Fruit fly (Drosophila melanogaster) whole organism, embryonic: ENCODE data around the gene Gr36a.

Source experiments
- C15 ChIP-seq: fragments of 200-800 bp; sonication (Bioruptor generic); IDR thresholded peaks from 3 replicates; pipeline ENCODE4 v1.3.6; 2022; ENCODE audit warnings: missing biosample characterization, missing genetic modification characterization
- CG10274 ChIP-seq: fragments of 200-800 bp; sonication (Bioruptor generic); optimal IDR thresholded peaks from 3 replicates; lab custom pipeline; 2017; ENCODE audit warnings: missing biosample characterization, mild to moderate bottlenecking, missing genetic modification characterization
- CG10565 ChIP-seq: fragments of 200-800 bp; sonication (Bioruptor generic); optimal IDR thresholded peaks from 3 replicates; lab custom pipeline; 2016; ENCODE audit warnings: missing biosample characterization, mild to moderate bottlenecking, missing genetic modification characterization
- CG10979 ChIP-seq: fragments of 200-800 bp; sonication (Bioruptor generic); optimal IDR thresholded peaks from 2 replicates; lab custom pipeline; 2018; ENCODE audit warnings: missing biosample characterization, mild to moderate bottlenecking, missing genetic modification characterization, moderate library complexity
- CG11398 ChIP-seq: fragments of 200-800 bp; sonication (Bioruptor generic); optimal IDR thresholded peaks from 2 replicates; lab custom pipeline; 2016; ENCODE audit warnings: missing biosample characterization, missing genetic modification characterization
- CG12219 ChIP-seq: fragments of 200-800 bp; sonication (Bioruptor generic); optimal IDR thresholded peaks from 3 replicates; lab custom pipeline; 2018; ENCODE audit warnings: missing biosample characterization, mild to moderate bottlenecking, missing genetic modification characterization
- CG12659 ChIP-seq: fragments of 200-800 bp; sonication (Bioruptor generic); optimal IDR thresholded peaks from 3 replicates; lab custom pipeline; 2017; ENCODE audit warnings: mild to moderate bottlenecking, missing biosample characterization, missing genetic modification reagents, missing genetic modification characterization
- CG14050 ChIP-seq: fragments of 200-800 bp; sonication (Bioruptor generic); IDR thresholded peaks from 3 replicates; pipeline ENCODE4 v1.3.6; 2022; ENCODE audit warnings: missing biosample characterization, missing genetic modification characterization
- CG14441 ChIP-seq: fragments of 200-800 bp; sonication (Bioruptor generic); IDR thresholded peaks from 2 replicates; pipeline ENCODE4 v1.3.6; 2022; ENCODE audit warnings: missing biosample characterization, missing genetic modification characterization
- CG14710 ChIP-seq: fragments of 200-800 bp; sonication (Bioruptor generic); optimal IDR thresholded peaks from 3 replicates; lab custom pipeline; 2019; ENCODE audit warnings: missing biosample characterization, mild to moderate bottlenecking, missing genetic modification characterization, moderate library complexity
- CG15011 ChIP-seq: fragments of 200-800 bp; sonication (Bioruptor generic); optimal IDR thresholded peaks from 3 replicates; lab custom pipeline; 2018; ENCODE audit warnings: missing biosample characterization, mild to moderate bottlenecking, missing genetic modification characterization
- CG15696 ChIP-seq: fragments of 200-800 bp; sonication (Bioruptor generic); optimal IDR thresholded peaks from 2 replicates; lab custom pipeline; 2019; ENCODE audit warnings: missing biosample characterization, mild to moderate bottlenecking, missing genetic modification characterization, moderate library complexity
- CG17912 ChIP-seq: fragments of 200-800 bp; sonication (Bioruptor generic); optimal IDR thresholded peaks from 2 replicates; lab custom pipeline; 2018; ENCODE audit warnings: missing biosample characterization, mild to moderate bottlenecking, missing genetic modification characterization
- CG2875 ChIP-seq: fragments of 200-800 bp; sonication (Bioruptor generic); optimal IDR thresholded peaks from 2 replicates; lab custom pipeline; 2017; ENCODE audit warnings: missing biosample characterization, mild to moderate bottlenecking, missing genetic modification characterization, missing genetic modification reagents
- CG31441 ChIP-seq: fragments of 200-800 bp; sonication (Bioruptor generic); IDR thresholded peaks from 2 replicates; pipeline ENCODE4 v1.3.6; 2022; ENCODE audit warnings: missing biosample characterization, missing genetic modification characterization
- CG32767 ChIP-seq: fragments of 200-800 bp; sonication (Bioruptor generic); IDR thresholded peaks from 2 replicates; pipeline ENCODE4 v1.3.6; 2022; ENCODE audit warnings: missing biosample characterization, missing genetic modification characterization
- CG43689 ChIP-seq: fragments of 200-800 bp; sonication (Bioruptor generic); IDR thresholded peaks from 2 replicates; pipeline ENCODE4 v1.3.6; 2022; ENCODE audit warnings: missing biosample characterization, missing genetic modification characterization
- CG4707 ChIP-seq: fragments of 200-800 bp; sonication (Bioruptor generic); optimal IDR thresholded peaks from 2 replicates; lab custom pipeline; 2018; ENCODE audit warnings: missing biosample characterization, mild to moderate bottlenecking, missing genetic modification characterization, moderate library complexity
- CG4820 ChIP-seq: fragments of 200-800 bp; sonication (Bioruptor generic); optimal IDR thresholded peaks from 3 replicates; lab custom pipeline; 2016; ENCODE audit warnings: missing biosample characterization, missing genetic modification characterization
- CG7372 ChIP-seq: fragments of 200-800 bp; sonication (Bioruptor generic); IDR thresholded peaks from 2 replicates; pipeline ENCODE4 v1.3.6; 2022; ENCODE audit warnings: missing biosample characterization, missing genetic modification characterization
- CG7839 ChIP-seq: fragments of 200-800 bp; sonication (Bioruptor generic); optimal IDR thresholded peaks from 3 replicates; lab custom pipeline; 2018; ENCODE audit warnings: missing biosample characterization, mild to moderate bottlenecking, missing genetic modification characterization, moderate library complexity
- CG8290 ChIP-seq, 3 experiments: fragments of 200-800 bp; sonication (Bioruptor generic); optimal IDR thresholded peaks; 2 replicates each; lab custom pipeline; 2016 to 2019; ENCODE audit warnings: missing biosample characterization in 3 of 3, missing genetic modification characterization in 3 of 3, mild to moderate bottlenecking in 2 of 3, moderate library complexity in 1 of 3
- CG8388 ChIP-seq: fragments of 200-800 bp; sonication (Bioruptor generic); optimal IDR thresholded peaks from 2 replicates; lab custom pipeline; 2019; ENCODE audit warnings: missing biosample characterization, mild to moderate bottlenecking, missing genetic modification characterization, moderate library complexity
- CG9437 ChIP-seq: fragments of 200-800 bp; sonication (Bioruptor generic); optimal IDR thresholded peaks from 2 replicates; lab custom pipeline; 2018; ENCODE audit warnings: missing biosample characterization, mild to moderate bottlenecking, missing genetic modification characterization
- CHES-1-like ChIP-seq: fragments of 200-800 bp; sonication (Bioruptor generic); optimal IDR thresholded peaks from 2 replicates; lab custom pipeline; 2016; ENCODE audit warnings: missing biosample characterization, missing genetic modification characterization
- Chrac-16 ChIP-seq: fragments of 200-800 bp; sonication (Bioruptor generic); optimal IDR thresholded peaks from 3 replicates; lab custom pipeline; 2016; ENCODE audit warnings: missing biosample characterization, missing genetic modification characterization
- CrebB ChIP-seq: fragments of 200-800 bp; sonication (Bioruptor generic); optimal IDR thresholded peaks from 3 replicates; lab custom pipeline; 2018; ENCODE audit warnings: missing biosample characterization, mild to moderate bottlenecking, missing genetic modification characterization
- D19B ChIP-seq: fragments of 200-800 bp; sonication (Bioruptor generic); optimal IDR thresholded peaks from 2 replicates; lab custom pipeline; 2017; ENCODE audit warnings: missing biosample characterization, mild to moderate bottlenecking, missing genetic modification characterization
- Kr ChIP-seq: fragments of 200-800 bp; sonication (Bioruptor generic); optimal IDR thresholded peaks from 2 replicates; lab custom pipeline; 2017; ENCODE audit warnings: missing biosample characterization, mild to moderate bottlenecking, missing genetic modification characterization
- Oaz ChIP-seq: fragments of 200-800 bp; sonication (Bioruptor generic); IDR thresholded peaks from 2 replicates; pipeline ENCODE4 v1.3.6; 2022; ENCODE audit warnings: missing biosample characterization, missing genetic modification characterization
- Xrp1 ChIP-seq: fragments of 200-800 bp; sonication (Bioruptor generic); IDR thresholded peaks from 2 replicates; pipeline ENCODE4 v1.3.6; 2022; ENCODE audit warnings: missing biosample characterization, missing genetic modification characterization
- dmrt99B ChIP-seq: fragments of 200-800 bp; sonication (Bioruptor generic); optimal IDR thresholded peaks from 2 replicates; lab custom pipeline; 2018; ENCODE audit warnings: missing biosample characterization, mild to moderate bottlenecking, missing genetic modification characterization, moderate library complexity
- ems ChIP-seq: fragments of 200-800 bp; sonication (Bioruptor generic); optimal IDR thresholded peaks from 3 replicates; lab custom pipeline; 2016; ENCODE audit warnings: missing biosample characterization, missing genetic modification characterization
- gce ChIP-seq: fragments of 200-800 bp; sonication (Bioruptor generic); IDR thresholded peaks from 3 replicates; pipeline ENCODE4 v1.3.6; 2022; ENCODE audit warnings: missing biosample characterization, missing genetic modification characterization
- gcm2 ChIP-seq: fragments of 200-800 bp; sonication (Bioruptor generic); optimal IDR thresholded peaks from 2 replicates; lab custom pipeline; 2016; ENCODE audit warnings: missing biosample characterization, missing genetic modification characterization
- gem ChIP-seq: fragments of 200-800 bp; sonication (Bioruptor generic); optimal IDR thresholded peaks from 2 replicates; lab custom pipeline; 2019; ENCODE audit warnings: missing biosample characterization, mild to moderate bottlenecking, missing genetic modification characterization, moderate library complexity
- inv ChIP-seq: fragments of 200-800 bp; sonication (Bioruptor generic); IDR thresholded peaks from 2 replicates; pipeline ENCODE4 v1.3.6; 2022; ENCODE audit warnings: missing biosample characterization, missing genetic modification characterization; ENCODE audit not compliant: partially characterized antibody
- kah ChIP-seq: fragments of 200-800 bp; sonication (Bioruptor generic); optimal IDR thresholded peaks from 2 replicates; lab custom pipeline; 2018; ENCODE audit warnings: missing biosample characterization, mild to moderate bottlenecking, missing genetic modification characterization
- knrl ChIP-seq: fragments of 200-800 bp; sonication (Bioruptor generic); IDR thresholded peaks from 3 replicates; pipeline ENCODE4 v1.3.6; 2022; ENCODE audit warnings: missing biosample characterization, missing genetic modification characterization; ENCODE audit not compliant: partially characterized antibody
- lola ChIP-seq, 3 experiments: fragments of >200 bp in 2 of 3; fragments of 200-800 bp in 1 of 3; sonication (Bioruptor generic) in 1 of 3; optimal IDR thresholded peaks; 2 replicates each; lab custom pipeline; 2017 to 2019; ENCODE audit warnings: missing biosample characterization in 3 of 3, missing genetic modification characterization in 3 of 3, mild to moderate bottlenecking in 1 of 3, moderate library complexity in 1 of 3
- nmo ChIP-seq: fragments of 200-800 bp; sonication (Bioruptor generic); optimal IDR thresholded peaks from 2 replicates; lab custom pipeline; 2018; ENCODE audit warnings: missing biosample characterization, mild to moderate bottlenecking, missing genetic modification characterization, moderate library complexity
- p53 ChIP-seq: fragments of 200-800 bp; sonication (Bioruptor generic); optimal IDR thresholded peaks from 2 replicates; lab custom pipeline; 2016; ENCODE audit warnings: missing biosample characterization, missing genetic modification characterization
- pros ChIP-seq: fragments of 200-800 bp; sonication (Bioruptor generic); optimal IDR thresholded peaks from 3 replicates; lab custom pipeline; 2019; ENCODE audit warnings: missing biosample characterization, mild to moderate bottlenecking, missing genetic modification characterization, moderate library complexity
- pzg ChIP-seq: fragments of 200-800 bp; sonication (Bioruptor generic); optimal IDR thresholded peaks from 3 replicates; lab custom pipeline; 2018; ENCODE audit warnings: missing biosample characterization, mild to moderate bottlenecking, missing genetic modification characterization, moderate library complexity
- repo ChIP-seq: fragments of 200-800 bp; sonication (Bioruptor generic); optimal IDR thresholded peaks from 2 replicates; lab custom pipeline; 2016; ENCODE audit warnings: missing biosample characterization, missing genetic modification characterization
- rib ChIP-seq: fragments of 200-800 bp; sonication (Bioruptor generic); IDR thresholded peaks from 2 replicates; pipeline ENCODE4 v1.3.6; 2022; ENCODE audit warnings: missing biosample characterization, missing genetic modification characterization
- row ChIP-seq: fragments of 200-800 bp; sonication (Bioruptor generic); IDR thresholded peaks from 3 replicates; pipeline ENCODE4 v1.3.6; 2022; ENCODE audit warnings: missing biosample characterization, missing genetic modification characterization
- sisA ChIP-seq: fragments of 200-800 bp; sonication (Bioruptor generic); IDR thresholded peaks from 2 replicates; pipeline ENCODE4 v1.3.6; 2022; ENCODE audit warnings: missing biosample characterization, missing genetic modification characterization
- tx ChIP-seq: fragments of 200-800 bp; sonication (Bioruptor generic); optimal IDR thresholded peaks from 2 replicates; lab custom pipeline; 2016; ENCODE audit warnings: missing biosample characterization, missing genetic modification characterization
- vnd ChIP-seq: fragments of 200-800 bp; sonication (Bioruptor generic); IDR thresholded peaks from 3 replicates; pipeline ENCODE4 v1.3.6; 2022; ENCODE audit warnings: missing biosample characterization, missing genetic modification characterization; ENCODE audit not compliant: partially characterized antibody
- z ChIP-seq: fragments of 200-800 bp; sonication (Bioruptor generic); IDR thresholded peaks from 3 replicates; pipeline ENCODE4 v1.3.6; 2022; ENCODE audit warnings: missing biosample characterization, missing genetic modification characterization

Gene Gr36a

dm6 chr2L:17203833-17204232, 27.4 kb downstream of the Gr36a start (continued):
- TF ChIP-seq CG14050 (GFP tag; lab: Robert Waterston, UW) (no peak), CG10979 (tag; lab: Kevin White, UChicago) (no peak), lola (GFP tag; optimal IDR thresholded peaks at IDR 0.05; lab: Kevin White, UChicago) (no peak), knrl (no peak), vnd (GFP tag; lab: Robert Waterston, UW) (no peak), CG14710 (no peak), C15 (GFP tag; lab: Robert Waterston, UW) (no peak), CG31441 (GFP tag; lab: Robert Waterston, UW) (0 out of 2 replicates have a peak, but pooled peaks have one; percentile 23), rib (GFP tag; lab: Robert Waterston, UW) (no peak), CHES-1-like (GFP tag; lab: Kevin White, UChicago) (no peak), D19B (no peak), CrebB (tag; lab: Kevin White, UChicago) (no peak), CG4707 (GFP tag; lab: Kevin White, UChicago) (no peak), CG7839 (tag; lab: Kevin White, UChicago) (peak; percentile 39), CG8290 (GFP tag; optimal IDR thresholded peaks at IDR 0.05; lab: Kevin White, UChicago) (no peak), CG8290 (tag; optimal IDR thresholded peaks at IDR 0.05; lab: Kevin White, UChicago) (no peak), Xrp1 (peak; percentile 44; the same call in 1 of the 2 replicates), CG14441 (GFP tag; lab: Robert Waterston, UW) (no peak), CG43689 (GFP tag; lab: Robert Waterston, UW) (no peak), CG9437 (no peak), CG17912 (GFP tag; lab: Kevin White, UChicago) (no peak), CG12219 (no peak), CG10565 (GFP tag; lab: Kevin White, UChicago) (no peak), CG4820 (no peak), inv (no peak), tx (GFP tag; lab: Kevin White, UChicago) (no peak), nmo (GFP tag; lab: Kevin White, UChicago) (no peak), gcm2 (GFP tag; lab: Kevin White, UChicago) (no peak), kah (GFP tag; lab: Kevin White, UChicago) (no peak), repo (GFP tag; lab: Kevin White, UChicago) (no peak), CG12659 (GFP tag; lab: Kevin White, UChicago) (no peak), CG10274 (GFP tag; lab: Kevin White, UChicago) (no peak), pzg (no peak), ems (no peak), sisA (GFP tag; lab: Robert Waterston, UW) (no peak), gce (GFP tag; lab: Robert Waterston, UW) (no peak), z (GFP tag; lab: Robert Waterston, UW) (no peak), dmrt99B (tag; lab: Kevin White, UChicago) (peak; percentile 52), Oaz (GFP tag; lab: Robert Waterston, UW) (no peak), pros (no peak), gem (tag; lab: Kevin White, UChicago) (peak; percentile 55), CG15696 (no peak), CG7372 (GFP tag; lab: Robert Waterston, UW) (no peak), CG32767 (GFP tag; lab: Robert Waterston, UW) (no peak), CG2875 (GFP tag; lab: Kevin White, UChicago) (no peak), Kr (GFP tag; lab: Kevin White, UChicago) (no peak), Chrac-16 (GFP tag; lab: Kevin White, UChicago) (peak; percentile 22), row (GFP tag; lab: Robert Waterston, UW) (peak; percentile 57), CG8388 (GFP tag; lab: Kevin White, UChicago) (no peak), p53 (GFP tag; lab: Kevin White, UChicago) (no peak), CG11398 (peak; percentile 26), CG15011 (GFP tag; lab: Kevin White, UChicago) (no peak)
